Fruit fly (Drosophila melanogaster): Measurements from ENCODE around the gene osa.

dm6 chr3R:17678138-17678873 lies 39.8 kb downstream of the osa start:
- TF ChIP-seq pad (GFP tag; optimal IDR thresholded peaks at IDR 0.05) (no peak), Crg-1 (GFP tag; optimal IDR thresholded peaks at IDR 0.05) (peak; percentile 4), CG33017 (tag; optimal IDR thresholded peaks at IDR 0.05) (no peak), kay (GFP tag; ENCODE audit: borderline replicate concordance) (no peak)

All from whole organism, adult.